Fruit fly (Drosophila melanogaster): ENCODE results near the gene Rcd4.

Gene Rcd4

DNA sequence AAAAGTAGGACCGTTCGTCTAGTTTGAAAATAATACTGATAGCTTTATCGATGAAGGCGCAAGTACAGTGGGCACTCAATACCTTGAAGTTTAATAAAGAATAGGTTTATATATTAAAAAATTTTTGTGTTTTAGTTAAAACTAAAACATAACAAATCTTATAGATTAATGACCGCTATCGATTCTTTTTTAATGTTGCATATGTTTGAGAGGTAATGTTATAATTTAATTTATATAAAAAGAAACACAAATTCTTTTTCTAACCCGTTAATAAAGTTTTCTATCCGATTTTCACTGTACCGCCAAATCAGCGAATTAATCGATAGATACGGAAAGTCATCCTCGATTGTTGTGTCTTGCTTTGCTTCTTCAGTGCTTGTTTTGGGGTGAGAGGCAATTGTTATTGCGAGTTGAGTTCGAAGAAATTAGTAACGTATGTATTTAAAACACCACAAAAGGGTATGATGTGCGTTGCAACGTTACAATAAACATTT is 1.5 kb downstream of the Rcd4 start, which contains the start of the genes Dad1 and CG13384 (continued):
- TF ChIP-seq cas (GFP tag; IDR thresholded peaks at IDR 0.05) (peak; percentile 84), lab (GFP tag; optimal IDR thresholded peaks at IDR 0.05) (peak; percentile 95), hth (optimal IDR thresholded peaks at IDR 0.05) (no peak), CG12155 (GFP tag; optimal IDR thresholded peaks at IDR 0.05) (peak; percentile 90), Asciz (GFP tag; optimal IDR thresholded peaks at IDR 0.05) (peak; percentile 80), Taf1 (GFP tag; IDR thresholded peaks at IDR 0.05) (peak; percentile 83), ssp (GFP tag; IDR thresholded peaks at IDR 0.05) (peak; percentile 86), B-H1 (GFP tag; IDR thresholded peaks at IDR 0.05) (peak; percentile 85), slou (GFP tag; optimal IDR thresholded peaks at IDR 0.05) (peak; percentile 88), z (GFP tag; IDR thresholded peaks at IDR 0.05) (no peak), trh (GFP tag; optimal IDR thresholded peaks at IDR 0.05) (peak; percentile 78), CG31388 (GFP tag; optimal IDR thresholded peaks at IDR 0.05) (peak; percentile 78), Adf1 (GFP tag; IDR thresholded peaks at IDR 0.05) (peak; percentile 72), CG16813 (GFP tag; IDR thresholded peaks at IDR 0.05; ENCODE audit: partially characterized antibody) (peak; percentile 51; the same call in 1 of the 3 replicates), CG9876 (GFP tag; optimal IDR thresholded peaks at IDR 0.05) (peak; percentile 1), NC2β (GFP tag; optimal IDR thresholded peaks at IDR 0.05) (peak; percentile 28), tna (GFP tag; IDR thresholded peaks at IDR 0.05; ENCODE audit: partially characterized antibody) (no peak), kay (GFP tag; optimal IDR thresholded peaks at IDR 0.05) (peak; percentile 57), CG33557 (GFP tag; optimal IDR thresholded peaks at IDR 0.05) (peak; percentile 93), CG8924 (tag; optimal IDR thresholded peaks at IDR 0.05) (peak; percentile 97), Trl (optimal IDR thresholded peaks at IDR 0.05) (no peak), Trl (GFP tag; optimal IDR thresholded peaks at IDR 0.05) (peak; percentile 55), sens-2 (GFP tag; IDR thresholded peaks at IDR 0.05) (no peak), CG15479 (GFP tag; optimal IDR thresholded peaks at IDR 0.05) (peak; percentile 44), H2.0 (GFP tag; IDR thresholded peaks at IDR 0.05) (peak; percentile 89), CG6689 (GFP tag; IDR thresholded peaks at IDR 0.05) (peak; percentile 94), Nf-YC (tag; optimal IDR thresholded peaks at IDR 0.05) (peak; percentile 91), CG17361 (GFP tag; IDR thresholded peaks at IDR 0.05) (peak; percentile 98), HLHmδ (GFP tag; optimal IDR thresholded peaks at IDR 0.05) (no peak), gsb-n (tag; optimal IDR thresholded peaks at IDR 0.05) (peak; percentile 92), B-H2 (GFP tag; optimal IDR thresholded peaks at IDR 0.05) (peak; percentile 96), CG7372 (GFP tag; IDR thresholded peaks at IDR 0.05) (peak; percentile 91), schlank (tag; optimal IDR thresholded peaks at IDR 0.05) (peak; percentile 72), CG14965 (GFP tag; optimal IDR thresholded peaks at IDR 0.05; ENCODE audit: borderline replicate concordance) (no peak), sna (GFP tag; IDR thresholded peaks at IDR 0.05; ENCODE audit: partially characterized antibody) (no peak), jing (GFP tag; optimal IDR thresholded peaks at IDR 0.05) (no peak), CG1233 (GFP tag; optimal IDR thresholded peaks at IDR 0.05) (peak; percentile 91), ATbp (GFP tag; optimal IDR thresholded peaks at IDR 0.05) (peak; percentile 84), CG14050 (GFP tag; IDR thresholded peaks at IDR 0.05) (peak; percentile 79), CG12769 (tag; optimal IDR thresholded peaks at IDR 0.05) (peak; percentile 6), Aef1 (GFP tag; IDR thresholded peaks at IDR 0.05) (peak; percentile 74), CG8281 (tag; optimal IDR thresholded peaks at IDR 0.05) (peak; percentile 82), Gsc (GFP tag; IDR thresholded peaks at IDR 0.05) (peak; percentile 47), Vsx1 (GFP tag; optimal IDR thresholded peaks at IDR 0.05) (peak; percentile 78), CG1024 (GFP tag; IDR thresholded peaks at IDR 0.05) (peak; percentile 60; the same call in 1 of the 2 replicates), NC2α (GFP tag; optimal IDR thresholded peaks at IDR 0.05) (peak; percentile 5), MESR4 (GFP tag; optimal IDR thresholded peaks at IDR 0.05) (no peak), Hr78 (GFP tag; optimal IDR thresholded peaks at IDR 0.05) (peak in 1 of 2 experiments; percentile 37), al (GFP tag; IDR thresholded peaks at IDR 0.05) (peak; percentile 95), CG8478 (optimal IDR thresholded peaks at IDR 0.05) (no peak), Dfd (GFP tag; optimal IDR thresholded peaks at IDR 0.05) (no peak), sug (tag; optimal IDR thresholded peaks at IDR 0.05) (peak; percentile 96)

Measured in whole organism, embryonic.